Worm (Caenorhabditis elegans) whole organism, L2 larva: ENCODE results near the gene amt-1.
A peak's percentile ranks its signal among the peaks of the same experiment; 100 is the strongest.

Experiments used
- C34F6.9 ChIP-seq: fragments of 150-350 bp; optimal IDR thresholded peaks from 2 replicates; lab custom pipeline; 2014; ENCODE audit warnings: missing biosample characterization, missing genetic modification characterization
- F13H6.1 ChIP-seq: sonication (generic microtip); optimal IDR thresholded peaks from 2 replicates; lab custom pipeline; 2016; ENCODE audit warnings: missing genetic modification characterization, missing compliant biosample characterization
- R02D3.7 ChIP-seq: fragments of 150-350 bp; optimal IDR thresholded peaks from 2 replicates; lab custom pipeline; 2014; ENCODE audit warnings: missing biosample characterization, missing genetic modification characterization
- ZK546.5 ChIP-seq: sonication (generic microtip); optimal IDR thresholded peaks from 2 replicates; lab custom pipeline; 2017; ENCODE audit warnings: missing biosample characterization, missing genetic modification characterization
- aly-2 ChIP-seq: fragments of 150-350 bp; optimal IDR thresholded peaks from 2 replicates; lab custom pipeline; 2014; ENCODE audit warnings: missing biosample characterization, missing genetic modification characterization
- blmp-1 ChIP-seq: sonication (generic microtip); optimal IDR thresholded peaks from 2 replicates; lab custom pipeline; 2017; ENCODE audit warnings: missing genetic modification characterization, mild to moderate bottlenecking, missing compliant biosample characterization, antibody characterized with exemption, moderate library complexity; ENCODE audit not compliant: insufficient read depth
- ceh-16 ChIP-seq: fragments of 150-350 bp; optimal IDR thresholded peaks from 2 replicates; lab custom pipeline; 2014; ENCODE audit warnings: missing biosample characterization, missing genetic modification characterization
- ceh-82 ChIP-seq: fragments of 150-350 bp; optimal IDR thresholded peaks from 2 replicates; lab custom pipeline; 2014; ENCODE audit warnings: missing biosample characterization, missing genetic modification characterization
- crh-2 ChIP-seq: sonication (generic microtip); optimal IDR thresholded peaks from 2 replicates; lab custom pipeline; 2017; ENCODE audit warnings: missing biosample characterization, missing genetic modification characterization
- dmd-4 ChIP-seq: sonication (generic microtip); optimal IDR thresholded peaks from 2 replicates; lab custom pipeline; 2017; ENCODE audit warnings: missing biosample characterization, missing genetic modification characterization
- egl-27 ChIP-seq: sonication (generic microtip); optimal IDR thresholded peaks from 3 replicates; lab custom pipeline; 2017; ENCODE audit warnings: missing biosample characterization, missing genetic modification reagents, missing genetic modification characterization
- elt-1 ChIP-seq: fragments of 150-350 bp; optimal IDR thresholded peaks from 2 replicates; lab custom pipeline; 2014; ENCODE audit warnings: missing biosample characterization, missing genetic modification characterization
- elt-3 ChIP-seq: sonication (generic microtip); optimal IDR thresholded peaks from 2 replicates; lab custom pipeline; 2017; ENCODE audit warnings: missing biosample characterization, missing genetic modification characterization
- lin-11 ChIP-seq: fragments of 150-350 bp; sonication (generic microtip); optimal IDR thresholded peaks from 2 replicates; lab custom pipeline; 2014; ENCODE audit warnings: missing biosample characterization, missing genetic modification characterization, inconsistent platforms, mixed read lengths
- lin-39 ChIP-seq: fragments of 150-350 bp; optimal IDR thresholded peaks from 2 replicates; lab custom pipeline; 2014; ENCODE audit warnings: missing biosample characterization, missing genetic modification reagents, missing genetic modification characterization
- mab-5 ChIP-seq: fragments of 150-350 bp; optimal IDR thresholded peaks from 2 replicates; lab custom pipeline; 2014; ENCODE audit warnings: missing biosample characterization, missing genetic modification characterization
- mdl-1 ChIP-seq, 2 experiments: fragments of 150-350 bp in 1 of 2; sonication (generic microtip) in 1 of 2; optimal IDR thresholded peaks; 2 replicates each; lab custom pipeline; 2017; ENCODE audit warnings: missing biosample characterization in 2 of 2, missing genetic modification characterization in 2 of 2
- nhr-10 ChIP-seq: sonication (generic microtip); optimal IDR thresholded peaks from 2 replicates; lab custom pipeline; 2017; ENCODE audit warnings: missing biosample characterization, missing genetic modification characterization
- nhr-11 ChIP-seq: fragments of 150-350 bp; optimal IDR thresholded peaks from 2 replicates; lab custom pipeline; 2014; ENCODE audit warnings: missing biosample characterization, missing genetic modification characterization
- nhr-129 ChIP-seq: fragments of 150-350 bp; optimal IDR thresholded peaks from 2 replicates; lab custom pipeline; 2014; ENCODE audit warnings: missing biosample characterization, missing genetic modification characterization
- nhr-21 ChIP-seq: fragments of 150-350 bp; optimal IDR thresholded peaks from 2 replicates; lab custom pipeline; 2014; ENCODE audit warnings: missing biosample characterization, missing genetic modification characterization
- nhr-25 ChIP-seq: fragments of 150-350 bp; sonication (generic microtip); optimal IDR thresholded peaks from 3 replicates; lab custom pipeline; 2014; ENCODE audit warnings: missing biosample characterization, missing genetic modification characterization
- nhr-6 ChIP-seq: fragments of 150-350 bp; optimal IDR thresholded peaks from 2 replicates; lab custom pipeline; 2014; ENCODE audit warnings: missing biosample characterization, missing genetic modification characterization
- nhr-77 ChIP-seq: fragments of 150-350 bp; optimal IDR thresholded peaks from 2 replicates; lab custom pipeline; 2014; ENCODE audit warnings: missing biosample characterization, missing genetic modification characterization
- peb-1 ChIP-seq: fragments of 150-350 bp; optimal IDR thresholded peaks from 2 replicates; lab custom pipeline; 2014; ENCODE audit warnings: missing biosample characterization, missing genetic modification characterization
- sem-4 ChIP-seq: fragments of 150-350 bp; optimal IDR thresholded peaks from 2 replicates; lab custom pipeline; 2014; ENCODE audit warnings: missing biosample characterization, missing genetic modification reagents, missing genetic modification characterization
- skn-1 ChIP-seq: sonication (generic microtip); optimal IDR thresholded peaks from 2 replicates; lab custom pipeline; 2017; ENCODE audit warnings: missing biosample characterization, missing genetic modification characterization
- sma-3 ChIP-seq: sonication (generic microtip); optimal IDR thresholded peaks from 2 replicates; lab custom pipeline; 2016; ENCODE audit warnings: missing genetic modification reagents, missing genetic modification characterization, missing compliant biosample characterization
- sma-9 ChIP-seq, 2 experiments: fragments of 150-350 bp in 1 of 2; sonication (generic microtip) in 1 of 2; optimal IDR thresholded peaks; 2 replicates each; lab custom pipeline; 2014 to 2016; ENCODE audit warnings: missing genetic modification characterization in 2 of 2, mild to moderate bottlenecking in 1 of 2, missing biosample characterization in 1 of 2, missing compliant biosample characterization in 1 of 2, missing genetic modification reagents in 1 of 2, moderate library complexity in 1 of 2
- snpc-4 ChIP-seq: fragments of 150-350 bp; optimal IDR thresholded peaks from 2 replicates; lab custom pipeline; 2014; ENCODE audit warnings: missing biosample characterization, missing genetic modification characterization
- unc-55 ChIP-seq: fragments of 150-350 bp; sonication (generic microtip); optimal IDR thresholded peaks from 3 replicates; lab custom pipeline; 2014; ENCODE audit warnings: missing biosample characterization, missing genetic modification reagents, missing genetic modification characterization
- zag-1 ChIP-seq: fragments of 150-350 bp; optimal IDR thresholded peaks from 2 replicates; lab custom pipeline; 2014; ENCODE audit warnings: missing biosample characterization, missing genetic modification characterization
- ztf-1 ChIP-seq: fragments of 200-800 bp; sonication (Bioruptor generic); conservative IDR thresholded peaks from 2 replicates; pipeline ENCODE4 v1.3.6; 2022; ENCODE audit warnings: missing genetic modification characterization, missing compliant biosample characterization
- ztf-11 ChIP-seq: sonication (generic microtip); optimal IDR thresholded peaks from 2 replicates; lab custom pipeline; 2017; ENCODE audit warnings: missing biosample characterization, missing genetic modification characterization
- ztf-4 ChIP-seq: fragments of 150-350 bp; optimal IDR thresholded peaks from 2 replicates; lab custom pipeline; 2014; ENCODE audit warnings: missing biosample characterization, missing genetic modification characterization

Gene amt-1

DNA sequence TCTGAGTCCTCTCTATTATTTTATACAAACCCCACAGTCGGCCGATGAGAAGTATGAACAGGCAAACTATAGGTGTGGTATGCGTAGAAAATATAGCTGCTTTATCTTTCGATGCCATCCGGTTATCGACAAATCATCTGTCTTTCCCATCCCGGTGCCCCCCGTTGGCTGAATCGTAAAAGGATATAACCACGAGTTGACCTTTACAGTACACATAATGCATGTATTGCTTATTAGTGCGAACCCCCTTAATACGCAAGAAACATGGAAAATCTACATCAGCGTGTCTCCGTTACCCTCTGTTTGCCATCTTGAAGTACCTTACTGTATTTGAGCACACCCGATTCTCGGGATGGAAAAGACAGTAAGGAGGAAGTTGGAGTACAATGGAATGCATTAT is 22.3 kb upstream of the amt-1 start:
- no peak for TF ChIP-seq nhr-129

ce11 chrX:4549853-4550596 is 21.2 kb upstream of the amt-1 start, which contains the start of gene C07A12.18:
TSS of gene C07A12.18 (minus strand) at chrX:4549903.
- TF ChIP-seq nhr-129 (peak; percentile 1), ztf-4 (tag; lab: Kevin White, UChicago) (no peak), nhr-25 (tag; lab: Kevin White, UChicago) (peak; percentile 3)

DNA sequence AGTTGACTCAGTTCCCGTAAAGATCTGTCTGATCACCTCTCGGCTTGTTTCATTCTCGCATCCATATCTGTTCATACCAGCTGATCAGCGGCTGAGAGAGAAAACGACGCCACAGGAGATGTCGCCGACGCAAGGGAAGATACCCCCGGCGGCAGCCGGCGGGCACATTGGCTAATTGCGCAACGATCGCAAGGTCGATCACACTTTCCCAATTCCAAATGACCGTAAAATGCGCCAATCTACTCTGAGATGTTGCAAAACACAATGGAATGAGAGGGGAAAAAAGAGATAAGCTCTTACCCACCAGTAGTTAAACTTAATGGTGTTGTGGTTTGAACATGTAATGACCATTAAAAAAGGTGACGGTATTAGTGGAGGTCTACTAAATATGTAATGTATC is 20.2 kb upstream of the amt-1 start:
- no peak for TF ChIP-seq crh-2 (tag; lab: Kevin White, UChicago)
- TF ChIP-seq C34F6.9 = no peak
- TF ChIP-seq nhr-10 (tag; lab: Kevin White, UChicago) = no peak
- peak; percentile 64 for TF ChIP-seq ceh-16 (tag; lab: Kevin White, UChicago)
- peak; percentile 60 for TF ChIP-seq nhr-25 (tag; lab: Kevin White, UChicago)
- TF ChIP-seq ztf-1 = no peak
- TF ChIP-seq sem-4 (tag; lab: Kevin White, UChicago) = peak; percentile 57
- TF ChIP-seq aly-2 (tag; lab: Kevin White, UChicago) = no peak
- TF ChIP-seq zag-1 = no peak
- TF ChIP-seq nhr-129 = peak; percentile 47
- TF ChIP-seq snpc-4 (tag; lab: Kevin White, UChicago) = no peak
- no peak for TF ChIP-seq mab-5 (tag; lab: Kevin White, UChicago)
- TF ChIP-seq nhr-21 (tag; lab: Kevin White, UChicago) = peak; percentile 13
- TF ChIP-seq egl-27 (tag; lab: Kevin White, UChicago) = peak; percentile 46
- TF ChIP-seq nhr-11 = no peak
- TF ChIP-seq ZK546.5 (tag; lab: Kevin White, UChicago) = no peak
- TF ChIP-seq blmp-1 = peak; percentile 16
- TF ChIP-seq R02D3.7 (tag; lab: Kevin White, UChicago) = no peak
- TF ChIP-seq elt-1 (tag; lab: Kevin White, UChicago) = no peak
- no peak for TF ChIP-seq peb-1 (tag; lab: Kevin White, UChicago)
- no peak for TF ChIP-seq elt-3 (tag; lab: Kevin White, UChicago)
- TF ChIP-seq mdl-1 (tag; optimal IDR thresholded peaks at IDR 0.05; lab: Kevin White, UChicago) = no peak
- no peak for TF ChIP-seq lin-39 (tag; lab: Kevin White, UChicago)
- TF ChIP-seq skn-1 (tag; lab: Kevin White, UChicago) = no peak
- peak; percentile 28 for TF ChIP-seq sma-9 (GFP tag; optimal IDR thresholded peaks at IDR 0.05; lab: Kevin White, UChicago)
- no peak for TF ChIP-seq sma-9 (tag; optimal IDR thresholded peaks at IDR 0.05; lab: Kevin White, UChicago)
- TF ChIP-seq lin-11 (tag; lab: Kevin White, UChicago) = no peak
- no peak for TF ChIP-seq unc-55 (GFP tag; lab: Kevin White, UChicago)
- no peak for TF ChIP-seq ceh-82 (tag; lab: Kevin White, UChicago)

ce11 chrX:4553033-4553432 is 18.2 kb upstream of the amt-1 start:
- no peak for TF ChIP-seq dmd-4 (tag; lab: Kevin White, UChicago)
- TF ChIP-seq ztf-11 (tag; lab: Kevin White, UChicago) = no peak
- TF ChIP-seq sma-9 (GFP tag; optimal IDR thresholded peaks at IDR 0.05; lab: Kevin White, UChicago) = peak; percentile 8
- no peak for TF ChIP-seq sma-9 (tag; optimal IDR thresholded peaks at IDR 0.05; lab: Kevin White, UChicago)
- TF ChIP-seq nhr-11 = no peak
- no peak for TF ChIP-seq ztf-1
- TF ChIP-seq nhr-77 (tag; lab: Kevin White, UChicago) = no peak
- no peak for TF ChIP-seq peb-1 (tag; lab: Kevin White, UChicago)
- no peak for TF ChIP-seq sem-4 (tag; lab: Kevin White, UChicago)

- TF ChIP-seq ztf-11 (tag; lab: Kevin White, UChicago) (no peak), sma-9 (GFP tag; optimal IDR thresholded peaks at IDR 0.05; lab: Kevin White, UChicago) (peak; percentile 6), sma-9 (tag; optimal IDR thresholded peaks at IDR 0.05; lab: Kevin White, UChicago) (no peak), nhr-129 (peak; percentile 16), sma-3 (GFP tag; lab: Kevin White, UChicago) (no peak), F13H6.1 (tag; lab: Kevin White, UChicago) (peak; percentile 17), nhr-6 (tag; lab: Kevin White, UChicago) (no peak)
These were observed 17.7 kb upstream of the amt-1 start for ce11 chrX:4553491-4553890.
